Worm (Caenorhabditis elegans) whole organism, L4 larva: Measurements from ENCODE around the gene T06E4.5.

Experiments
- fos-1 ChIP-seq: fragments of 150-350 bp; optimal IDR thresholded peaks from 2 replicates; lab custom pipeline; 2014; ENCODE audit warnings: missing biosample characterization, missing genetic modification characterization
- nhr-237 ChIP-seq: sonication (generic microtip); optimal IDR thresholded peaks from 2 replicates; lab custom pipeline; 2017; ENCODE audit warnings: missing biosample characterization, missing genetic modification characterization
- nhr-42 ChIP-seq: fragments of 200-800 bp; sonication (Bioruptor generic); IDR thresholded peaks from 2 replicates; pipeline ENCODE4 v1.3.6; 2022; ENCODE audit warnings: missing genetic modification characterization, missing compliant biosample characterization

ce11 chrV:9608256-9608655, 22.8 kb upstream of the T06E4.5 start, which contains the start of gene dop-2:
- TF ChIP-seq fos-1 (tag; lab: Kevin White, UChicago) (no peak), nhr-42 (GFP tag; lab: Robert Waterston, UW) (no peak), nhr-237 (tag; lab: Kevin White, UChicago) (no peak)
